Worm (Caenorhabditis elegans): ENCODE measurements around the gene W09B6.4.

- TF ChIP-seq nhr-237 (tag; optimal IDR thresholded peaks at IDR 0.05) = no peak
- no peak for TF ChIP-seq mdl-1 (tag; optimal IDR thresholded peaks at IDR 0.05)
- TF ChIP-seq elt-3 (tag; optimal IDR thresholded peaks at IDR 0.05) = no peak
- no peak for TF ChIP-seq ama-1 (optimal IDR thresholded peaks at IDR 0.05)
- TF ChIP-seq pqm-1 (tag; optimal IDR thresholded peaks at IDR 0.05) = no peak
- no peak for TF ChIP-seq tbx-2 (tag; optimal IDR thresholded peaks at IDR 0.05)
Measured at ce11 chrII:1131821-1132220, 8.8 kb downstream of the W09B6.4 start.

Data from whole organism, L3 larva.